Worm (Caenorhabditis elegans): ENCODE measurements around the gene txt-5.

The txt-5 gene

ce11 chrV:7808444-7808843 is 28.5 kb downstream of the txt-5 start:
- no peak for TF ChIP-seq pros-1 (tag; optimal IDR thresholded peaks at IDR 0.05)
- TF ChIP-seq lim-6 (tag; optimal IDR thresholded peaks at IDR 0.05): no peak
- TF ChIP-seq odd-2 (tag; optimal IDR thresholded peaks at IDR 0.05): no peak
- TF ChIP-seq ama-1 (optimal IDR thresholded peaks at IDR 0.05): no peak
- no peak for TF ChIP-seq ceh-31 (tag; optimal IDR thresholded peaks at IDR 0.05)
- no peak for TF ChIP-seq hlh-6 (tag; optimal IDR thresholded peaks at IDR 0.05)

- TF ChIP-seq nhr-11 (tag; optimal IDR thresholded peaks at IDR 0.05) (no peak), che-1 (tag; optimal IDR thresholded peaks at IDR 0.05) (no peak), odd-2 (tag; optimal IDR thresholded peaks at IDR 0.05) (no peak), ceh-19 (GFP tag; optimal IDR thresholded peaks at IDR 0.05) (no peak), unc-42 (tag; optimal IDR thresholded peaks at IDR 0.05) (no peak), ceh-34 (tag; optimal IDR thresholded peaks at IDR 0.05) (no peak), hlh-8 (tag; optimal IDR thresholded peaks at IDR 0.05) (no peak), ttx-3 (tag; optimal IDR thresholded peaks at IDR 0.05) (no peak), pha-2 (tag; optimal IDR thresholded peaks at IDR 0.05) (no peak), sox-4 (tag; optimal IDR thresholded peaks at IDR 0.05) (no peak), ama-1 (optimal IDR thresholded peaks at IDR 0.05) (no peak), pax-1 (tag; optimal IDR thresholded peaks at IDR 0.05) (no peak), ahr-1 (tag; optimal IDR thresholded peaks at IDR 0.05) (no peak), mec-3 (tag; optimal IDR thresholded peaks at IDR 0.05; ENCODE audit: borderline replicate concordance) (no peak), lin-11 (tag; optimal IDR thresholded peaks at IDR 0.05) (no peak)
Measured at ce11 chrV:7806629-7807028, 30.3 kb downstream of the txt-5 start.

- TF ChIP-seq ceh-31 (tag; optimal IDR thresholded peaks at IDR 0.05): no peak
- TF ChIP-seq syd-9 (tag; optimal IDR thresholded peaks at IDR 0.05): no peak
- TF ChIP-seq ceh-9 (tag; optimal IDR thresholded peaks at IDR 0.05): no peak
- no peak for TF ChIP-seq ama-1 (optimal IDR thresholded peaks at IDR 0.05)
- no peak for TF ChIP-seq ceh-30 (tag; optimal IDR thresholded peaks at IDR 0.05)
Measured at ce11 chrV:7804801-7805163, 32.2 kb downstream of the txt-5 start, which contains the start of gene xpo-1. Gene xpo-1 (plus strand): TSS chrV:7805064.

- no peak for TF ChIP-seq pax-1 (tag; optimal IDR thresholded peaks at IDR 0.05)
- peak; percentile 94 for TF ChIP-seq hlh-30 (tag; optimal IDR thresholded peaks at IDR 0.05; ENCODE audit: insufficient read depth)
- TF ChIP-seq ceh-31 (tag; optimal IDR thresholded peaks at IDR 0.05): peak; percentile 41
- TF ChIP-seq unc-86 (tag; optimal IDR thresholded peaks at IDR 0.05): no peak
- TF ChIP-seq ceh-14 (tag; optimal IDR thresholded peaks at IDR 0.05): no peak
- peak; percentile 60 for TF ChIP-seq tbx-2 (tag; optimal IDR thresholded peaks at IDR 0.05)
- peak; percentile 13 for TF ChIP-seq pha-2 (tag; optimal IDR thresholded peaks at IDR 0.05)
- TF ChIP-seq hlh-13 (GFP tag; optimal IDR thresholded peaks at IDR 0.05): no peak
- peak; percentile 1 for TF ChIP-seq ceh-34 (tag; optimal IDR thresholded peaks at IDR 0.05)
- no peak for TF ChIP-seq hlh-6 (tag; optimal IDR thresholded peaks at IDR 0.05)
Measured at ce11 chrV:7804064-7804800, 32.7 kb downstream of the txt-5 start, which contains the start of gene uvs-1. Gene uvs-1 (minus strand): TSS chrV:7804208.

- TF ChIP-seq ceh-34 (tag; optimal IDR thresholded peaks at IDR 0.05): no peak
- TF ChIP-seq dmd-4 (tag; optimal IDR thresholded peaks at IDR 0.05; ENCODE audit: borderline replicate concordance): no peak
- TF ChIP-seq T23F11.4 (GFP tag; optimal IDR thresholded peaks at IDR 0.05): no peak
- TF ChIP-seq tbx-7 (tag; optimal IDR thresholded peaks at IDR 0.05): no peak
- TF ChIP-seq ttx-3 (tag; optimal IDR thresholded peaks at IDR 0.05): no peak
- TF ChIP-seq ceh-45 (GFP tag; IDR thresholded peaks at IDR 0.05): no peak
- TF ChIP-seq ceh-19 (GFP tag; optimal IDR thresholded peaks at IDR 0.05): no peak
- TF ChIP-seq ahr-1 (tag; optimal IDR thresholded peaks at IDR 0.05): no peak
Measured at ce11 chrV:7803563-7803962, 33.4 kb downstream of the txt-5 start.

- no peak for TF ChIP-seq nfya-1 (tag; optimal IDR thresholded peaks at IDR 0.05)
- no peak for TF ChIP-seq npax-4 (tag; optimal IDR thresholded peaks at IDR 0.05)
- no peak for TF ChIP-seq pha-2 (tag; optimal IDR thresholded peaks at IDR 0.05)
- no peak for TF ChIP-seq elt-2 (tag; optimal IDR thresholded peaks at IDR 0.05)
- no peak for TF ChIP-seq ceh-9 (tag; optimal IDR thresholded peaks at IDR 0.05)
- TF ChIP-seq T23F11.4 (GFP tag; optimal IDR thresholded peaks at IDR 0.05): no peak
- no peak for TF ChIP-seq hlh-8 (tag; optimal IDR thresholded peaks at IDR 0.05)
- TF ChIP-seq ceh-6 (GFP tag; optimal IDR thresholded peaks at IDR 0.05): no peak
- no peak for TF ChIP-seq zip-5 (tag; optimal IDR thresholded peaks at IDR 0.05)
- TF ChIP-seq fkh-6 (tag; optimal IDR thresholded peaks at IDR 0.05): no peak
- no peak for TF ChIP-seq unc-55 (GFP tag; optimal IDR thresholded peaks at IDR 0.05)
- TF ChIP-seq ceh-48 (tag; optimal IDR thresholded peaks at IDR 0.05): no peak
Measured at ce11 chrV:7798079-7798478, 38.9 kb downstream of the txt-5 start, which contains the start of gene ZK742.7. Gene ZK742.7 (plus strand): TSS chrV:7798379.
